Worm (Caenorhabditis elegans) whole organism, L1 larva: ENCODE measurements around the gene ngn-1.

Source experiments
- alr-1 ChIP-seq: fragments of 200-800 bp; sonication (Bioruptor generic); optimal IDR thresholded peaks from 2 replicates; lab custom pipeline; 2018; ENCODE audit warnings: borderline replicate concordance, mild to moderate bottlenecking, missing genetic modification characterization, missing compliant biosample characterization
- aly-2 ChIP-seq: fragments of 150-350 bp; optimal IDR thresholded peaks from 2 replicates; lab custom pipeline; 2014; ENCODE audit warnings: missing biosample characterization, missing genetic modification characterization
- ama-1 ChIP-seq: fragments of 150-350 bp; optimal IDR thresholded peaks from 2 replicates; lab custom pipeline; 2014
- blmp-1 ChIP-seq: fragments of 150-350 bp; optimal IDR thresholded peaks from 2 replicates; lab custom pipeline; 2014; ENCODE audit warnings: missing biosample characterization, missing genetic modification characterization
- ceh-8 ChIP-seq: fragments of 200-800 bp; sonication (Bioruptor generic); optimal IDR thresholded peaks from 2 replicates; lab custom pipeline; 2018; ENCODE audit warnings: mild to moderate bottlenecking, missing genetic modification characterization, moderate library complexity, missing compliant biosample characterization
- ceh-90 ChIP-seq: sonication (generic microtip); optimal IDR thresholded peaks from 2 replicates; lab custom pipeline; 2016; ENCODE audit warnings: missing genetic modification characterization, missing compliant biosample characterization
- dpl-1 ChIP-seq, 3 experiments: fragments of 150-350 bp in 2 of 3; sonication (generic microtip) in 1 of 3; optimal IDR thresholded peaks; 2 replicates each; lab custom pipeline; 2014 to 2017; ENCODE audit warnings: missing biosample characterization in 3 of 3, missing genetic modification characterization in 3 of 3, missing genetic modification reagents in 3 of 3
- efl-1 ChIP-seq, 4 experiments: fragments of 150-350 bp; optimal IDR thresholded peaks in 3 of 4; peaks in 1 of 4; 1 replicate in 1 of 4; 2 replicates in 3 of 4; lab custom pipeline; 2014; ENCODE audit warnings: missing biosample characterization in 2 of 4, missing genetic modification characterization in 2 of 4, missing genetic modification reagents in 2 of 4
- elt-2 ChIP-seq: sonication (generic microtip); optimal IDR thresholded peaks from 2 replicates; lab custom pipeline; 2016; ENCODE audit warnings: missing genetic modification characterization, mild to moderate bottlenecking, inconsistent platforms, missing compliant biosample characterization, missing genetic modification reagents
- elt-3 ChIP-seq, 6 experiments: fragments of 150-350 bp in 1 of 6; sonication (generic microtip); optimal IDR thresholded peaks; 2 replicates each; lab custom pipeline; 2017 to 2018; ENCODE audit warnings: missing biosample characterization in 6 of 6, missing genetic modification characterization in 6 of 6, inconsistent platforms in 1 of 6
- ets-5 ChIP-seq: fragments of 200-800 bp; sonication (Bioruptor generic); IDR thresholded peaks from 2 replicates; pipeline ENCODE4 v1.3.6; 2022; ENCODE audit warnings: missing genetic modification characterization, missing compliant biosample characterization
- fkh-8 ChIP-seq: sonication (generic microtip); optimal IDR thresholded peaks from 2 replicates; lab custom pipeline; 2016; ENCODE audit warnings: mild to moderate bottlenecking, missing genetic modification characterization, missing compliant biosample characterization
- grh-1 ChIP-seq: fragments of 200-800 bp; sonication (Bioruptor generic); IDR thresholded peaks from 2 replicates; pipeline ENCODE4 v1.3.6; 2022; ENCODE audit warnings: missing genetic modification reagents, missing genetic modification characterization, missing compliant biosample characterization
- hpl-2 ChIP-seq: fragments of 150-350 bp; optimal IDR thresholded peaks from 2 replicates; lab custom pipeline; 2014; ENCODE audit warnings: missing biosample characterization, missing genetic modification reagents, missing genetic modification characterization
- irx-1 ChIP-seq: sonication (generic microtip); optimal IDR thresholded peaks from 2 replicates; lab custom pipeline; 2016; ENCODE audit warnings: missing genetic modification characterization, missing compliant biosample characterization
- jun-1 ChIP-seq: fragments of 150-350 bp; optimal IDR thresholded peaks from 2 replicates; lab custom pipeline; 2014; ENCODE audit warnings: missing biosample characterization, missing genetic modification reagents, missing genetic modification characterization
- lin-35 ChIP-seq, 2 experiments: fragments of 150-350 bp; optimal IDR thresholded peaks; 2 replicates each; lab custom pipeline; 2014; ENCODE audit warnings: missing biosample characterization in 2 of 2, missing genetic modification characterization in 2 of 2, missing genetic modification reagents in 2 of 2
- lsy-2 ChIP-seq, 2 experiments: fragments of 150-350 bp; optimal IDR thresholded peaks; 2 replicates each; lab custom pipeline; 2014; ENCODE audit warnings: missing biosample characterization in 2 of 2, missing genetic modification characterization in 2 of 2
- mab-9 ChIP-seq: fragments of 200-800 bp; sonication (Bioruptor generic); IDR thresholded peaks from 2 replicates; pipeline ENCODE4 v1.3.6; 2022; ENCODE audit warnings: missing genetic modification reagents, missing genetic modification characterization, missing compliant biosample characterization
- mep-1 ChIP-seq: fragments of 150-350 bp; optimal IDR thresholded peaks from 2 replicates; lab custom pipeline; 2014; ENCODE audit warnings: missing biosample characterization, missing genetic modification characterization
- nhr-12 ChIP-seq: sonication (generic microtip); optimal IDR thresholded peaks from 2 replicates; lab custom pipeline; 2017; ENCODE audit warnings: missing biosample characterization, missing genetic modification characterization
- nhr-237 ChIP-seq: fragments of 150-350 bp; optimal IDR thresholded peaks from 2 replicates; lab custom pipeline; 2014; ENCODE audit warnings: missing biosample characterization, missing genetic modification characterization
- nhr-28 ChIP-seq: fragments of 150-350 bp; optimal IDR thresholded peaks from 2 replicates; lab custom pipeline; 2014; ENCODE audit warnings: missing biosample characterization, missing genetic modification characterization
- nhr-47 ChIP-seq: sonication (generic microtip); optimal IDR thresholded peaks from 2 replicates; lab custom pipeline; 2016; ENCODE audit warnings: mild to moderate bottlenecking, missing genetic modification characterization, moderate library complexity, missing compliant biosample characterization
- nhr-71 ChIP-seq: sonication (generic microtip); optimal IDR thresholded peaks from 2 replicates; lab custom pipeline; 2016; ENCODE audit warnings: mild to moderate bottlenecking, missing genetic modification characterization, moderate library complexity, missing compliant biosample characterization
- nhr-76 ChIP-seq: sonication (generic microtip); optimal IDR thresholded peaks from 2 replicates; lab custom pipeline; 2017; ENCODE audit warnings: missing biosample characterization, missing genetic modification characterization
- nhr-77 ChIP-seq: fragments of 150-350 bp; optimal IDR thresholded peaks from 2 replicates; lab custom pipeline; 2014; ENCODE audit warnings: missing biosample characterization, missing genetic modification characterization
- nhr-84 ChIP-seq: sonication (generic microtip); optimal IDR thresholded peaks from 2 replicates; lab custom pipeline; 2017; ENCODE audit warnings: missing biosample characterization, missing genetic modification characterization
- nhr-85 ChIP-seq: sonication (generic microtip); peaks from one replicate; lab custom pipeline; 2016; ENCODE audit warnings: missing genetic modification characterization, inconsistent platforms, missing compliant biosample characterization
- pax-3 ChIP-seq: fragments of 200-800 bp; sonication (Bioruptor generic); optimal IDR thresholded peaks from 2 replicates; lab custom pipeline; 2018; ENCODE audit warnings: mild to moderate bottlenecking, missing genetic modification characterization, moderate library complexity, missing compliant biosample characterization
- pqm-1 ChIP-seq: sonication (generic microtip); optimal IDR thresholded peaks from 3 replicates; lab custom pipeline; 2017; ENCODE audit warnings: missing biosample characterization, missing genetic modification characterization
- rnt-1 ChIP-seq: sonication (generic microtip); optimal IDR thresholded peaks from 2 replicates; lab custom pipeline; 2016; ENCODE audit warnings: mild to moderate bottlenecking, missing genetic modification characterization, moderate library complexity, missing compliant biosample characterization
- skn-1 ChIP-seq: fragments of 150-350 bp; optimal IDR thresholded peaks from 2 replicates; lab custom pipeline; 2014; ENCODE audit warnings: missing biosample characterization, missing genetic modification characterization
- snpc-4 ChIP-seq: fragments of 150-350 bp; optimal IDR thresholded peaks from 2 replicates; lab custom pipeline; 2014; ENCODE audit warnings: missing biosample characterization, missing genetic modification characterization
- sptf-1 ChIP-seq: fragments of 150-350 bp; optimal IDR thresholded peaks from 2 replicates; lab custom pipeline; 2014; ENCODE audit warnings: missing biosample characterization, missing genetic modification characterization
- unc-130 ChIP-seq: fragments of 150-350 bp; optimal IDR thresholded peaks from 2 replicates; lab custom pipeline; 2017; ENCODE audit warnings: missing biosample characterization, missing genetic modification characterization, inconsistent platforms
- unc-30 ChIP-seq: sonication (generic microtip); optimal IDR thresholded peaks from 2 replicates; lab custom pipeline; 2017; ENCODE audit warnings: missing biosample characterization, missing genetic modification characterization
- unc-98 ChIP-seq: fragments of 200-800 bp; sonication (Bioruptor generic); IDR thresholded peaks from 2 replicates; pipeline ENCODE4 v1.3.6; 2022; ENCODE audit warnings: missing genetic modification characterization, missing compliant biosample characterization
- vab-15 ChIP-seq: sonication (generic microtip); optimal IDR thresholded peaks from 2 replicates; lab custom pipeline; 2017; ENCODE audit warnings: missing genotype, mild to moderate bottlenecking, missing genetic modification characterization, missing compliant biosample characterization
- zag-1 ChIP-seq: fragments of 150-350 bp; optimal IDR thresholded peaks from 2 replicates; lab custom pipeline; 2014; ENCODE audit warnings: missing biosample characterization, missing genetic modification characterization
- zip-4 ChIP-seq: fragments of 200-800 bp; sonication (Bioruptor generic); optimal IDR thresholded peaks from 2 replicates; lab custom pipeline; 2018; ENCODE audit warnings: mild to moderate bottlenecking, missing genetic modification characterization, moderate library complexity, missing compliant biosample characterization
- ztf-4 ChIP-seq: fragments of 150-350 bp; optimal IDR thresholded peaks from 2 replicates; lab custom pipeline; 2014; ENCODE audit warnings: missing biosample characterization, missing genetic modification characterization

Gene ngn-1

ce11 chrIV:2613754-2614244, 14.3 kb downstream of the ngn-1 start, which contains the start of gene daao-1:
Gene daao-1 (plus strand): TSS chrIV:2614194.
- TF ChIP-seq nhr-84 (tag; lab: Kevin White, UChicago) (no peak), elt-2 (tag; lab: Kevin White, UChicago) (peak; percentile 7), rnt-1 (no peak), snpc-4 (no peak)

- TF ChIP-seq efl-1 (optimal IDR thresholded peaks at IDR 0.05; lab: Kevin White, UChicago) (peak; percentile 70), efl-1 (GFP tag; optimal IDR thresholded peaks at IDR 0.05 in 1 of 2; lab: Kevin White, UChicago) (peak; percentile 83 to 97), zag-1 (no peak), mep-1 (peak; percentile 23), ceh-8 (no peak), dpl-1 (GFP tag; optimal IDR thresholded peaks at IDR 0.05; lab: Kevin White, UChicago) (peak; percentile 55 to 84 (median 74)), skn-1 (tag; lab: Kevin White, UChicago) (peak; percentile 36), lin-35 (GFP tag; optimal IDR thresholded peaks at IDR 0.05; lab: Kevin White, UChicago) (peak; percentile 60 to 82), lsy-2 (tag; optimal IDR thresholded peaks at IDR 0.05; lab: Kevin White, UChicago) (peak in 1 of 2 experiments; percentile 51), nhr-77 (no peak)
Measured at ce11 chrIV:2613011-2613503, 15.0 kb downstream of the ngn-1 start, which contains the start of gene Y69A2AR.28. Gene Y69A2AR.28 (minus strand): TSS chrIV:2613061.

ce11 chrIV:2610974-2611373, 17.1 kb downstream of the ngn-1 start:
- no peak for TF ChIP-seq irx-1 (tag; lab: Kevin White, UChicago)
- peak in 1 of 3 experiments; percentile 2 for TF ChIP-seq dpl-1 (GFP tag; optimal IDR thresholded peaks at IDR 0.05; lab: Kevin White, UChicago)
- no peak for TF ChIP-seq lsy-2 (tag; optimal IDR thresholded peaks at IDR 0.05; lab: Kevin White, UChicago)
- TF ChIP-seq pqm-1 (tag; lab: Kevin White, UChicago), result no peak
- no peak for TF ChIP-seq elt-2 (tag; lab: Kevin White, UChicago)
- no peak for TF ChIP-seq aly-2 (tag; lab: Kevin White, UChicago)
- TF ChIP-seq nhr-12 (tag; lab: Kevin White, UChicago), result no peak
- peak in 1 of 2 experiments; percentile 55 for TF ChIP-seq efl-1 (optimal IDR thresholded peaks at IDR 0.05; lab: Kevin White, UChicago)
- TF ChIP-seq efl-1 (GFP tag; optimal IDR thresholded peaks at IDR 0.05 in 1 of 2; lab: Kevin White, UChicago), result no peak
- TF ChIP-seq elt-3 (tag; optimal IDR thresholded peaks at IDR 0.05; lab: Kevin White, UChicago), result no peak
- TF ChIP-seq lin-35 (GFP tag; optimal IDR thresholded peaks at IDR 0.05; lab: Kevin White, UChicago), result no peak
- no peak for TF ChIP-seq nhr-76 (tag; lab: Kevin White, UChicago)

ce11 chrIV:2610409-2610808, 17.7 kb downstream of the ngn-1 start, which contains the start of gene Y69A2AR.32:
Gene Y69A2AR.32 (plus strand): TSS chrIV:2610436.
- TF ChIP-seq unc-130 (tag; lab: Kevin White, UChicago) (no peak), vab-15 (tag; lab: Kevin White, UChicago) (no peak), nhr-28 (tag; lab: Kevin White, UChicago) (no peak), mab-9 (no peak), ceh-90 (tag; lab: Kevin White, UChicago) (no peak)

ce11 chrIV:2607513-2608101, 20.5 kb downstream of the ngn-1 start, which contains the start of gene vamp-7:
Gene vamp-7 (plus strand): TSS chrIV:2608051.
- TF ChIP-seq unc-30 (tag; lab: Kevin White, UChicago) (no peak), ceh-8 (no peak), grh-1 (GFP tag; lab: Robert Waterston, UW) (no peak), ets-5 (no peak), hpl-2 (no peak), pax-3 (tag; lab: Kevin White, UChicago) (no peak), nhr-85 (no peak), sptf-1 (tag; lab: Kevin White, UChicago) (no peak), nhr-47 (tag; lab: Kevin White, UChicago) (no peak), blmp-1 (tag; lab: Kevin White, UChicago) (no peak), ztf-4 (tag; lab: Kevin White, UChicago) (peak; percentile 49), aly-2 (tag; lab: Kevin White, UChicago) (no peak), alr-1 (no peak), nhr-28 (tag; lab: Kevin White, UChicago) (no peak), nhr-84 (tag; lab: Kevin White, UChicago) (no peak), nhr-237 (tag; lab: Kevin White, UChicago) (no peak), unc-98 (GFP tag; lab: Robert Waterston, UW) (no peak), nhr-71 (no peak), lsy-2 (tag; optimal IDR thresholded peaks at IDR 0.05; lab: Kevin White, UChicago) (peak in 1 of 2 experiments; percentile 4), ama-1 (lab: Kevin White, UChicago) (no peak), efl-1 (optimal IDR thresholded peaks at IDR 0.05; lab: Kevin White, UChicago) (peak in 1 of 2 experiments; percentile 3), efl-1 (GFP tag; optimal IDR thresholded peaks at IDR 0.05 in 1 of 2; lab: Kevin White, UChicago) (no peak), zip-4 (no peak), fkh-8 (tag; lab: Kevin White, UChicago) (no peak), skn-1 (tag; lab: Kevin White, UChicago) (no peak), jun-1 (tag; lab: Kevin White, UChicago) (no peak)
